Worm (Caenorhabditis elegans): ENCODE data around the gene nsph-4.2.

- TF ChIP-seq nhr-28 (tag; optimal IDR thresholded peaks at IDR 0.05) (no peak), mep-1 (tag; optimal IDR thresholded peaks at IDR 0.05) (no peak)
Observed at ce11 chrIV:5195531-5195930, 23.1 kb upstream of the nsph-4.2 start, which contains the start of gene gpa-18.
